Fruit fly (Drosophila melanogaster) whole organism, embryonic: Measurements from ENCODE around the gene stg.

ENCODE experiments used
- CG14050 ChIP-seq: fragments of 200-800 bp; sonication (Bioruptor generic); IDR thresholded peaks from 3 replicates; pipeline ENCODE4 v1.3.6; 2022; ENCODE audit warnings: missing biosample characterization, missing genetic modification characterization
- CG18764 ChIP-seq: fragments of 200-800 bp; sonication (Bioruptor generic); optimal IDR thresholded peaks from 3 replicates; lab custom pipeline; 2016; ENCODE audit warnings: missing biosample characterization, missing genetic modification characterization
- Doc3 ChIP-seq: fragments of 200-800 bp; sonication (Bioruptor generic); IDR thresholded peaks from 3 replicates; pipeline ENCODE4 v1.3.6; 2022; ENCODE audit warnings: missing biosample characterization, missing genetic modification characterization; ENCODE audit not compliant: partially characterized antibody
- HLH4C ChIP-seq: fragments of 200-800 bp; sonication (Bioruptor generic); IDR thresholded peaks from 3 replicates; pipeline ENCODE4 v1.3.6; 2022; ENCODE audit warnings: missing biosample characterization, missing genetic modification characterization; ENCODE audit not compliant: partially characterized antibody
- Hey ChIP-seq: fragments of 200-800 bp; sonication (Bioruptor generic); optimal IDR thresholded peaks from 3 replicates; lab custom pipeline; 2018; ENCODE audit warnings: missing biosample characterization, mild to moderate bottlenecking, missing genetic modification characterization
- hbn ChIP-seq: fragments of 200-800 bp; sonication (Bioruptor generic); IDR thresholded peaks from 2 replicates; pipeline ENCODE4 v1.3.6; 2022; ENCODE audit warnings: missing biosample characterization, missing genetic modification characterization; ENCODE audit not compliant: partially characterized antibody
- zen ChIP-seq: fragments of 200-800 bp; sonication (Bioruptor generic); optimal IDR thresholded peaks from 3 replicates; lab custom pipeline; 2018; ENCODE audit warnings: missing biosample characterization, mild to moderate bottlenecking, missing genetic modification characterization, moderate library complexity

DNA sequence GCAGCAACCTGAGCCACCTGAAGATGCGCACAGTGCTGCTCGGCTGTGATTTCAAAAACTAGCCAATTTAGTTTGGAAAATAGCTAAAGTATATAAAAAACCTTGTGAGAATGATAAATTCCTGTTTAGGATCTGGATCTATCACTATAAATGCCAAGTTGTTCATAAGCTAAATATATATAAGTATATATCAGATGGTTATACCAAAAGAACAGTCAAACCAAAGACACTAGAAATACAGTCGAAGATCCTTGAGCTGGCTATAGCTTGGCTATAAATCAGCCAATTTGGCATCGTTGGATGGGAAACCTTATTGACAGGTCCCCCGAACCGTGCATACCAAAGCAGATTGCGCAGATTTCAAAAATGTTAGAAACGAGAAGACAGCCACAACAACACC lies 7.7 kb upstream of the stg start:
- TF ChIP-seq CG14050 (GFP tag; lab: Robert Waterston, UW) (no peak), hbn (GFP tag; lab: Robert Waterston, UW) (no peak), Doc3 (GFP tag; lab: Robert Waterston, UW) (no peak), CG18764 (GFP tag; lab: Kevin White, UChicago) (no peak), Hey (no peak), zen (peak; percentile 31), HLH4C (GFP tag; lab: Robert Waterston, UW) (no peak)
